Fruit fly (Drosophila melanogaster) whole organism, adult: Measurements from ENCODE around the gene Dif.

ENCODE experiments used
- CG11617 ChIP-seq: fragments of 200-800 bp; sonication (Bioruptor generic); optimal IDR thresholded peaks from 2 replicates; lab custom pipeline; 2017; ENCODE audit warnings: mild to moderate bottlenecking, missing biosample characterization, missing genetic modification reagents, missing genetic modification characterization
- CG14711 ChIP-seq: fragments of 200-800 bp; sonication (Bioruptor generic); optimal IDR thresholded peaks from 2 replicates; lab custom pipeline; 2018; ENCODE audit warnings: missing biosample characterization, mild to moderate bottlenecking, missing genetic modification characterization, moderate library complexity
- CG5204 ChIP-seq: fragments of 200-800 bp; sonication (Bioruptor generic); optimal IDR thresholded peaks from 2 replicates; lab custom pipeline; 2016; ENCODE audit warnings: missing biosample characterization, missing genetic modification characterization
- cic ChIP-seq: fragments of 200-800 bp; sonication (Bioruptor generic); optimal IDR thresholded peaks from 2 replicates; lab custom pipeline; 2017; ENCODE audit warnings: missing biosample characterization, mild to moderate bottlenecking, missing genetic modification characterization, moderate library complexity

DNA sequence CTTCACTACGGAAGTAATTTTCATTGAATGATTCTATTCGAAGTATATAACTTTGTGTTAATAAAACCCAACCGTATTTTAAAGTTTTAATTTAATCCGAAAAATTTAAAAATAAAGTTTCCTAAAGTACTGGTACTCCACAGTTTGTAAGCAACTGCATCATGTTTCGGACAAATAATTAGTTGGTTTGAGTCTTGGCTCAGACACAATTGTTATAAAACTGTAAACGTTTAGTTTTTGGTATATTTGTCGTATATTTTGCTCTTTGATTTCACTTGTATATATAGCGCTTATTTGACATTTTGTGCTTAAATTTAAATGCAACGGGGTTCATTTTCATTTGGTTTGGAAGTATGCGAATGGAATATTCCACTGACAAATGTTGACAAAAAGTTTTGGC, 64.5 kb downstream of the Dif start:
- TF ChIP-seq CG14711 (tag; lab: Kevin White, UChicago) (no peak), CG5204 (GFP tag; lab: Kevin White, UChicago) (no peak), CG11617 (GFP tag; lab: Kevin White, UChicago) (no peak), cic (no peak)
